Fruit fly (Drosophila melanogaster): Measurements from ENCODE around the gene cana.

DNA sequence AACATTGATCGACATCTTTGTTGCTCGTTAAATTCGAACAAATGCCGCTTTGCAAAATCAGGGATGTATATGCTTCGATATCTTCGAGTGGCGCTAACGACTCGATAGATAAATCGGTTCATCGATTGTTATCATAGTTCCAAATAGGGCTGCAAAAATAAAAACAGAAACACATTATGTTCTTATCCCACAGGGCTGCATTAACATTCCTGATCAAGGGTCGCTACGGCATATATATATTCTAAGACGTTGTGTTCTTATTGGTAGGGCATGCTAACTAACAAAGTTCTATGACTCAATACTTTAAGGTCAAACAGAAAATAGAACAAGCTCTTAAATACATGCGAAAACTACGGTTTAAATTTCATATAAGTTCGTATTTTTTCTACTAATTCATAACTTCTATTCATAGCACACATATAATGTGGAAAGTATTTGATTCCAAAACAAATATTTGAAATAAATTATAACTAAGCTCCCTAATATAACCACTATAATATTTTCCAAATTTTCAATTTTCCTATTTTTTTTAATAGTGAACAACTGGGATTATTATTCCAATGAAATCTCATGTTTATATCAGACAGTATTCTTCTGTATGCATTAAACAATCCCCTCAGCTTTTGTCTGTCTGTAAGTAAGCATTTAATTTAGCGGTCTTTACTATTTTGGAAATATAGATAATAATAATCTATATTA, 498 bp upstream of the cana start, which contains the start of gene cmet:
- no peak for TF ChIP-seq insv (optimal IDR thresholded peaks at IDR 0.05)
- no peak for TF ChIP-seq psq (optimal IDR thresholded peaks at IDR 0.05)
- no peak for TF ChIP-seq Myc (optimal IDR thresholded peaks at IDR 0.05)
- no peak for TF ChIP-seq ttk (optimal IDR thresholded peaks at IDR 0.05)
- TF ChIP-seq h (optimal IDR thresholded peaks at IDR 0.05), result no peak
- no peak for TF ChIP-seq Sin3A (optimal IDR thresholded peaks at IDR 0.05)
